Fruit fly (Drosophila melanogaster): ENCODE data around the gene CG32112.

Gene CG32112

DNA sequence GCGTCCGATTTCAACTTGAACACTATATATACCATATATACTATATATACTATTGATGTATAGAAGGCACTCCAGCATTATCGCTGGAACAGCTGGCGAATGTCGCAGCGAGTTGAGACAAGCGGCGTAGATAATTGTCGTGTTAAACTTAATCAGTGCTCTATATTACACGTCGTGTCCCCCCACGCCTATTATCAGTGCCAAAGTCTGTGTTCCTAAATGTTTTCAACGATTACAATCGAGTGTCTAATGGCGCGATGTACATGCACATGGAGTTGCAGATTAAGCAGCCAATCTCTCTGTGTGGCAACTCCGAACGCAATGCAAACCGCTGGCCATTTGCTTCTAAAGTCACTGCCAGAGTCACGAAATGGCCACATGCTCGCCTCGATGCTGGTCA lies 37.2 kb upstream of the CG32112 start (continued):
- TF ChIP-seq CG16779 (GFP tag; IDR thresholded peaks at IDR 0.05) (no peak), caup (GFP tag; optimal IDR thresholded peaks at IDR 0.05; ENCODE audit: severe bottlenecking) (peak; percentile 31), CG11696 (GFP tag; IDR thresholded peaks at IDR 0.05) (no peak), jumu (GFP tag; optimal IDR thresholded peaks at IDR 0.05) (no peak), H15 (GFP tag; IDR thresholded peaks at IDR 0.05) (no peak), CG8944 (GFP tag; optimal IDR thresholded peaks at IDR 0.05) (no peak), wek (GFP tag; optimal IDR thresholded peaks at IDR 0.05) (no peak), Oli (tag; optimal IDR thresholded peaks at IDR 0.05) (no peak), Aef1 (GFP tag; IDR thresholded peaks at IDR 0.05) (no peak), CG3163 (GFP tag; optimal IDR thresholded peaks at IDR 0.05) (no peak), Nf-YB (GFP tag; optimal IDR thresholded peaks at IDR 0.05) (no peak), exex (tag; optimal IDR thresholded peaks at IDR 0.05) (peak; percentile 6), sug (tag; optimal IDR thresholded peaks at IDR 0.05) (peak; percentile 4), CG15479 (GFP tag; optimal IDR thresholded peaks at IDR 0.05) (no peak), B-H2 (GFP tag; optimal IDR thresholded peaks at IDR 0.05) (no peak)

DNA sequence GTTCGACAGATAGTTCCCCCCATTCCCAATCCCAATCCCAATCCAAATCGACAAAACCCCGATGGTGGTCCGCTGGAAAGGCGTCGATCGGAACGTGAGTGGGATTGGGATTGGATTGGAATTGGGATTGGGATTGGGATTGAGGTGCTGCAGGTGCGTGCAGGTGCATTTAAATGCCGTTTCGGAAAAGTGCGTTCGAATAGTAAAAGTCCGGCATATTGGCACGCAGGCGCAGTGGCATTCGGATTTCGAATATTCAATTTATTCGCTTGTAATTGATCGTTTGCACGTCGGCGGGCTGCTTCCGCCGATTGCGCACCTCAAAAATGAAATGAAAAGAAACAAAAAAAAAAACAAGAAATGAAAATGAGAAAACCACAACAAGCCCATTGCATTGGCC lies 36.1 kb upstream of the CG32112 start:
- TF ChIP-seq odd (GFP tag; optimal IDR thresholded peaks at IDR 0.05): no peak
- no peak for TF ChIP-seq amos (GFP tag; IDR thresholded peaks at IDR 0.05; ENCODE audit: partially characterized antibody)
- no peak for TF ChIP-seq CG10267 (tag; optimal IDR thresholded peaks at IDR 0.05)
- TF ChIP-seq Atf3 (GFP tag; optimal IDR thresholded peaks at IDR 0.05): no peak
- no peak for TF ChIP-seq luna (GFP tag; optimal IDR thresholded peaks at IDR 0.05)
- 0 out of 2 replicates have a peak, but pooled peaks have one; percentile 23 for TF ChIP-seq sob (GFP tag; IDR thresholded peaks at IDR 0.05)
- TF ChIP-seq wdn (GFP tag; IDR thresholded peaks at IDR 0.05): no peak
- no peak for TF ChIP-seq CG17328 (GFP tag; IDR thresholded peaks at IDR 0.05)
- TF ChIP-seq CG1832 (GFP tag; optimal IDR thresholded peaks at IDR 0.05): no peak
- TF ChIP-seq gce (GFP tag; IDR thresholded peaks at IDR 0.05): 0 out of 3 replicates have a peak, but pooled peaks have one; percentile 20
- no peak for TF ChIP-seq CG10274 (GFP tag; optimal IDR thresholded peaks at IDR 0.05)
- no peak for TF ChIP-seq lilli (GFP tag; optimal IDR thresholded peaks at IDR 0.05)
- TF ChIP-seq Blimp-1 (GFP tag; optimal IDR thresholded peaks at IDR 0.05): peak; percentile 9
- TF ChIP-seq CG6175 (GFP tag; IDR thresholded peaks at IDR 0.05): 0 out of 3 replicates have a peak, but pooled peaks have one; percentile 30
- TF ChIP-seq vvl (GFP tag; IDR thresholded peaks at IDR 0.05): 0 out of 2 replicates have a peak, but pooled peaks have one; percentile 22
- TF ChIP-seq kni (GFP tag; optimal IDR thresholded peaks at IDR 0.05): peak; percentile 91
- no peak for TF ChIP-seq lbe (GFP tag; optimal IDR thresholded peaks at IDR 0.05)
- TF ChIP-seq Ets65A (GFP tag): peak; percentile 15

DNA sequence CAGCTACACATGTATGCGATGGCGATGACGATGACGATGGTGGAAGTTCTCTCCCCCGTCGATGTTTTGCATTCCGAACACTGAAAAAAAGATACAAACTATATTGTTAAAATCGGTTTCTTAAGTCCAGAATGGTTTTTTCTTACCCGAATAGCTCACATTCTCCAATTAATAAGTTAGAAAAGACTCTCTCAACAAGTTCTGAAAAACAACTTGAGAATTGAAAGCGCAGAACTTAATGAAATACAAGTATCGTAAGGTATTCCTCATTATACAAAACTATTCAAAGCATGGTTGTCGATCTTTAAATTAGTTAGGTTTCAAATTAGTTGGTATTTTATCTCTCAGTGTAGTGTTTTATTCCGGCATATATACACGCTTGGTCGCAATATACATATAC lies 35.1 kb upstream of the CG32112 start:
- TF ChIP-seq phol (tag; optimal IDR thresholded peaks at IDR 0.05): peak; percentile 20
- TF ChIP-seq Med (GFP tag): peak; percentile 19
- TF ChIP-seq D19B (GFP tag; optimal IDR thresholded peaks at IDR 0.05): no peak
- TF ChIP-seq sens (GFP tag): peak; percentile 49
- no peak for TF ChIP-seq HLHmδ (GFP tag; optimal IDR thresholded peaks at IDR 0.05)
- TF ChIP-seq ara (GFP tag; IDR thresholded peaks at IDR 0.05): peak; percentile 37; the same call in 1 of the 2 replicates
- TF ChIP-seq zf30C (GFP tag; optimal IDR thresholded peaks at IDR 0.05): peak; percentile 24
- TF ChIP-seq nmo (GFP tag; optimal IDR thresholded peaks at IDR 0.05): peak; percentile 43
